Fruit fly (Drosophila melanogaster) Kc167 (cell line): ENCODE results near the gene CG33061.

Experiments
- Myc ChIP-seq: fragments of >200 bp; optimal IDR thresholded peaks from 2 replicates; lab custom pipeline; 2017; ENCODE audit warnings: missing external identifiers
- Sin3A ChIP-seq: fragments of >200 bp; optimal IDR thresholded peaks from 2 replicates; lab custom pipeline; 2018; ENCODE audit warnings: missing external identifiers
- h ChIP-seq: fragments of >200 bp; optimal IDR thresholded peaks from 3 replicates; lab custom pipeline; 2018; ENCODE audit warnings: missing external identifiers
- insv ChIP-seq: fragments of >200 bp; optimal IDR thresholded peaks from 3 replicates; lab custom pipeline; 2018; ENCODE audit warnings: missing external identifiers
- psq ChIP-seq: fragments of >200 bp; optimal IDR thresholded peaks from 2 replicates; lab custom pipeline; 2017; ENCODE audit warnings: missing external identifiers
- ttk ChIP-seq: sonication (Bioruptor generic); optimal IDR thresholded peaks from 2 replicates; lab custom pipeline; 2017; ENCODE audit warnings: missing external identifiers

DNA sequence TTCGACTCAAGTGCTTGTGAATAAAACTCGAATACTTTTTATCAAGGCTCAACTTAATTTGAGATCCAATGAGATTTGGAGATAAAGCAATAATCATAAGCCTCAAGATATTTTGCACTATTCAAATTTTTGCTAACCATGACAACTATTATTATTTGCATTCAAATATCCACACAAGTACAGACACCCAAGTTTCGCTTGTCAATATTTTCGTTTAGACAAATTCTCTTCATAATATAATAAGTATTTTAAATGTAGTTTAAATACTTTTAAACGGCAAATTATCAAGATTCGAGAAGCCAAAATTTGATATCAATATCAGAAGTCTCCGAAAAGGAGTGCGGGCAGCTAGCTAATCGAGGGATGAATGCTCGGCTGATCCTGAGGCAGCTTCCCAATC, at the start of gene CG33061:
- TF ChIP-seq psq (lab: Kevin White, UChicago) (no peak), ttk (lab: Kevin White, UChicago) (no peak), Sin3A (lab: Kevin White, UChicago) (no peak), h (lab: Kevin White, UChicago) (no peak), insv (lab: Kevin White, UChicago) (no peak), Myc (lab: Kevin White, UChicago) (no peak)
